Fruit fly (Drosophila melanogaster) S2 (cell line): ENCODE results near the gene CG13946.

Source experiments
- CG8478 ChIP-seq: fragments of >200 bp; optimal IDR thresholded peaks from 2 replicates; lab custom pipeline; 2018
- CTCF ChIP-seq, 2 experiments: fragments of >200 bp; optimal IDR thresholded peaks; 2 replicates each; lab custom pipeline; 2018

dm6 chr2L:773247-773646, 3.1 kb upstream of the CG13946 start, which contains the start of gene CG12506:
- TF ChIP-seq CTCF (optimal IDR thresholded peaks at IDR 0.05; lab: Kevin White, UChicago) (no peak), CG8478 (no peak)
